Worm (Caenorhabditis elegans) whole organism, mixed stage, embryonic: ENCODE results near the gene ZK795.2.

Experiments
- M03D4.4 ChIP-seq: sonication (generic microtip); optimal IDR thresholded peaks from 2 replicates; lab custom pipeline; 2017; ENCODE audit warnings: mild to moderate bottlenecking, missing genetic modification characterization, missing compliant biosample characterization
- bed-3 ChIP-seq: fragments of 200-800 bp; sonication (Bioruptor generic); optimal IDR thresholded peaks from 3 replicates; lab custom pipeline; 2018; ENCODE audit warnings: mild to moderate bottlenecking, missing genetic modification characterization, moderate library complexity, missing compliant biosample characterization
- blmp-1 ChIP-seq: fragments of 150-350 bp; optimal IDR thresholded peaks from 2 replicates; lab custom pipeline; 2014; ENCODE audit warnings: missing biosample characterization, missing genetic modification characterization
- ceh-39 ChIP-seq: fragments of 150-350 bp; optimal IDR thresholded peaks from 2 replicates; lab custom pipeline; 2014; ENCODE audit warnings: missing biosample characterization, missing genetic modification characterization
- ceh-83 ChIP-seq: fragments of 200-800 bp; sonication (Bioruptor generic); optimal IDR thresholded peaks from 2 replicates; lab custom pipeline; 2018; ENCODE audit warnings: mild to moderate bottlenecking, missing genetic modification characterization, missing compliant biosample characterization
- ces-1 ChIP-seq: fragments of 150-350 bp; optimal IDR thresholded peaks from 2 replicates; lab custom pipeline; 2014; ENCODE audit warnings: missing biosample characterization, missing genetic modification reagents, missing genetic modification characterization
- cnd-1 ChIP-seq: fragments of 200-800 bp; sonication (Bioruptor generic); optimal IDR thresholded peaks from 2 replicates; lab custom pipeline; 2018; ENCODE audit warnings: mild to moderate bottlenecking, missing genetic modification characterization, missing compliant biosample characterization
- drap-1 ChIP-seq: fragments of 200-800 bp; sonication (Bioruptor generic); optimal IDR thresholded peaks from 3 replicates; lab custom pipeline; 2018; ENCODE audit warnings: mild to moderate bottlenecking, missing genetic modification characterization, missing compliant biosample characterization
- elt-1 ChIP-seq: sonication (generic microtip); optimal IDR thresholded peaks from 2 replicates; lab custom pipeline; 2017; ENCODE audit warnings: missing genetic modification characterization, mild to moderate bottlenecking, missing compliant biosample characterization, antibody characterized with exemption, moderate library complexity, borderline replicate concordance; ENCODE audit not compliant: insufficient read depth
- elt-3 ChIP-seq: fragments of 150-350 bp; optimal IDR thresholded peaks from 2 replicates; lab custom pipeline; 2014; ENCODE audit warnings: missing biosample characterization, missing genetic modification characterization
- flh-1 ChIP-seq: fragments of 200-800 bp; sonication (Bioruptor generic); optimal IDR thresholded peaks from 2 replicates; lab custom pipeline; 2018; ENCODE audit warnings: mild to moderate bottlenecking, missing genetic modification characterization, moderate library complexity, missing compliant biosample characterization
- hlh-1 ChIP-seq: fragments of 150-350 bp; optimal IDR thresholded peaks from 2 replicates; lab custom pipeline; 2014; ENCODE audit warnings: missing biosample characterization, missing genetic modification reagents, missing genetic modification characterization
- lin-13 ChIP-seq: fragments of 150-350 bp; optimal IDR thresholded peaks from 2 replicates; lab custom pipeline; 2014; ENCODE audit warnings: missing biosample characterization, missing genetic modification characterization
- lin-32 ChIP-seq: fragments of 200-800 bp; sonication (Bioruptor generic); optimal IDR thresholded peaks from 2 replicates; lab custom pipeline; 2018; ENCODE audit warnings: mild to moderate bottlenecking, missing genetic modification characterization, missing compliant biosample characterization
- lsy-2 ChIP-seq: fragments of 150-350 bp; optimal IDR thresholded peaks from 2 replicates; lab custom pipeline; 2014; ENCODE audit warnings: missing biosample characterization, missing genetic modification characterization
- mab-5 ChIP-seq: fragments of 150-350 bp; optimal IDR thresholded peaks from 2 replicates; lab custom pipeline; 2014; ENCODE audit warnings: missing biosample characterization, missing genetic modification characterization
- mep-1 ChIP-seq: fragments of 150-350 bp; optimal IDR thresholded peaks from 2 replicates; lab custom pipeline; 2017; ENCODE audit warnings: missing biosample characterization, missing genetic modification reagents, missing genetic modification characterization, inconsistent platforms
- mls-2 ChIP-seq: sonication (generic microtip); optimal IDR thresholded peaks from 2 replicates; lab custom pipeline; 2016; ENCODE audit warnings: mild to moderate bottlenecking, missing genetic modification characterization, moderate library complexity, missing compliant biosample characterization
- nhr-12 ChIP-seq: fragments of 150-350 bp; optimal IDR thresholded peaks from 2 replicates; lab custom pipeline; 2014; ENCODE audit warnings: missing biosample characterization, missing genetic modification characterization
- nhr-28 ChIP-seq: fragments of 150-350 bp; optimal IDR thresholded peaks from 2 replicates; lab custom pipeline; 2014; ENCODE audit warnings: missing biosample characterization, missing genetic modification characterization
- nhr-76 ChIP-seq: sonication (generic microtip); optimal IDR thresholded peaks from 2 replicates; lab custom pipeline; 2017; ENCODE audit warnings: missing biosample characterization, missing genetic modification characterization
- pha-4 ChIP-seq: fragments of 150-350 bp; optimal IDR thresholded peaks from 2 replicates; lab custom pipeline; 2018; ENCODE audit warnings: missing biosample characterization, missing genetic modification reagents, missing genetic modification characterization
- sem-2 ChIP-seq: fragments of 200-800 bp; sonication (Bioruptor generic); optimal IDR thresholded peaks from 2 replicates; lab custom pipeline; 2018; ENCODE audit warnings: mild to moderate bottlenecking, missing genetic modification characterization, missing compliant biosample characterization
- snpc-4 ChIP-seq: fragments of 150-350 bp; optimal IDR thresholded peaks from 2 replicates; lab custom pipeline; 2014; ENCODE audit warnings: missing biosample characterization, missing genetic modification characterization
- sptf-1 ChIP-seq: sonication (generic microtip); optimal IDR thresholded peaks from 2 replicates; lab custom pipeline; 2017; ENCODE audit warnings: mild to moderate bottlenecking, missing genetic modification characterization, moderate library complexity, missing compliant biosample characterization
- tbx-8 ChIP-seq: fragments of 200-800 bp; sonication (Bioruptor generic); optimal IDR thresholded peaks from 2 replicates; lab custom pipeline; 2018; ENCODE audit warnings: mild to moderate bottlenecking, missing genetic modification characterization, moderate library complexity, missing compliant biosample characterization
- unc-120 ChIP-seq: sonication (generic microtip); optimal IDR thresholded peaks from 2 replicates; lab custom pipeline; 2017; ENCODE audit warnings: missing genetic modification characterization, missing compliant biosample characterization; ENCODE audit not compliant: poor library complexity, severe bottlenecking
- unc-39 ChIP-seq: fragments of 150-350 bp; optimal IDR thresholded peaks from 2 replicates; lab custom pipeline; 2014; ENCODE audit warnings: missing biosample characterization, missing genetic modification characterization
- unc-62 ChIP-seq: fragments of 150-350 bp; optimal IDR thresholded peaks from 2 replicates; lab custom pipeline; 2014; ENCODE audit warnings: missing biosample characterization, missing genetic modification reagents, missing genetic modification characterization
- zip-8 ChIP-seq: fragments of 150-350 bp; optimal IDR thresholded peaks from 2 replicates; lab custom pipeline; 2014; ENCODE audit warnings: missing biosample characterization, missing genetic modification characterization

Gene ZK795.2

DNA sequence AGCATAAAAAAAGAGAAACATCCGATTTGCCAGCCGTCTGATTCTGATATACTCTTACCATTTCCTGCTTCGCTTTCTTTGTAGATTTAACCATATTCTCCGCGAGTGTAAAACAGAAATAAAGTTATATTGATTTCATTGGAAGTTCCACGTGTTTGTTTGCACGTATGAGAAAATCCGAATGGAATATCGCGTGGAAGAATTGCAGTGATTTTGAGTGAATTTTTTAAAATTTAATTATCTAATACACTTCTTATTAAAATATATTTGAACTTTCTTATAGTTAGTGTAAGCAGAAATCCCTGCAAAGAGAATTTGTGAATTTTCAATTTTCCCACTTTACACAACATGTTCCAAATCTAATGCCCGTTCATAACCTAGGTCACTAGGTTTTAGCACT lies 27.7 kb downstream of the ZK795.2 start, which contains the start of gene F53B2.5:
Gene F53B2.5, minus strand, starts transcription at position 101 of the 400 bp plus-strand sequence.
- no peak for TF ChIP-seq mab-5 (tag; lab: Kevin White, UChicago)
- no peak for TF ChIP-seq pha-4 (tag; lab: Kevin White, UChicago)
- TF ChIP-seq lin-13 (tag; lab: Kevin White, UChicago) = no peak
- TF ChIP-seq tbx-8 (GFP tag; lab: Kevin White, UChicago) = no peak
- no peak for TF ChIP-seq mls-2 (tag; lab: Kevin White, UChicago)
- no peak for TF ChIP-seq M03D4.4 (tag; lab: Kevin White, UChicago)
- no peak for TF ChIP-seq unc-120
- no peak for TF ChIP-seq elt-1 (tag; lab: Kevin White, UChicago)
- TF ChIP-seq nhr-76 (tag; lab: Kevin White, UChicago) = no peak
- TF ChIP-seq zip-8 (tag; lab: Kevin White, UChicago) = no peak
- TF ChIP-seq sptf-1 = no peak
- no peak for TF ChIP-seq bed-3 (GFP tag; lab: Kevin White, UChicago)
- TF ChIP-seq unc-39 = no peak
- no peak for TF ChIP-seq nhr-28 (tag; lab: Kevin White, UChicago)
- no peak for TF ChIP-seq lsy-2 (tag; lab: Kevin White, UChicago)
- no peak for TF ChIP-seq blmp-1 (tag; lab: Kevin White, UChicago)
- TF ChIP-seq flh-1 (GFP tag; lab: Kevin White, UChicago) = no peak
- TF ChIP-seq elt-3 (tag; lab: Kevin White, UChicago) = no peak

DNA sequence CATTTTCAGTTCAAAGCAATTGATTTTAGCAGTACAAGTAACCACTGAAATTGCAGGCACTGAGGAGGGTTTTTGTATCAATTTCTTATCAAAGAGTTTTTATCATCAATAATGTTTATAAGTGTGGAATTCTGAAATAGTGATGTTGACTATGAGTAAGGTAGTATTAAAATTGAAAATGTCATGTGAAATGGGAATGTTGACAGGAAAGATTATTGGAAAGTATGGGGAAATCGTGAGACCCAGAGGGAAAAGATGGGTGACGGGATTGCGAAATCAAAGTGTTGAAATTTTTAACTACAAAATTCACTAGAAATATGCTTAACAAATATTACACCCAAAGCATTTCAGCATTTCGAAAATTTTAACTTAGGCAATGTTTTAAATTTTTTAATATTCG lies 31.6 kb downstream of the ZK795.2 start, which contains the start of gene F53B2.8:
Gene F53B2.8, minus strand, starts transcription at position 180 of the 400 bp plus-strand sequence.
- no peak for TF ChIP-seq mls-2 (tag; lab: Kevin White, UChicago)
- TF ChIP-seq mep-1 = no peak
- TF ChIP-seq lin-32 (GFP tag; lab: Kevin White, UChicago) = no peak
- TF ChIP-seq unc-39 = no peak
- no peak for TF ChIP-seq tbx-8 (GFP tag; lab: Kevin White, UChicago)
- no peak for TF ChIP-seq unc-62 (GFP tag; lab: Kevin White, UChicago)
- TF ChIP-seq lsy-2 (tag; lab: Kevin White, UChicago) = no peak
- TF ChIP-seq pha-4 (tag; lab: Kevin White, UChicago) = no peak
- no peak for TF ChIP-seq drap-1 (GFP tag; lab: Kevin White, UChicago)
- no peak for TF ChIP-seq ceh-83 (GFP tag; lab: Kevin White, UChicago)
- no peak for TF ChIP-seq M03D4.4 (tag; lab: Kevin White, UChicago)
- no peak for TF ChIP-seq ceh-39 (tag; lab: Kevin White, UChicago)
- no peak for TF ChIP-seq ces-1 (GFP tag; lab: Kevin White, UChicago)
- TF ChIP-seq cnd-1 (tag; lab: Kevin White, UChicago) = no peak
- no peak for TF ChIP-seq blmp-1 (tag; lab: Kevin White, UChicago)
- TF ChIP-seq snpc-4 = no peak
- no peak for TF ChIP-seq elt-3 (tag; lab: Kevin White, UChicago)
- TF ChIP-seq sem-2 (GFP tag; lab: Kevin White, UChicago) = no peak
- no peak for TF ChIP-seq hlh-1 (tag; lab: Kevin White, UChicago)

DNA sequence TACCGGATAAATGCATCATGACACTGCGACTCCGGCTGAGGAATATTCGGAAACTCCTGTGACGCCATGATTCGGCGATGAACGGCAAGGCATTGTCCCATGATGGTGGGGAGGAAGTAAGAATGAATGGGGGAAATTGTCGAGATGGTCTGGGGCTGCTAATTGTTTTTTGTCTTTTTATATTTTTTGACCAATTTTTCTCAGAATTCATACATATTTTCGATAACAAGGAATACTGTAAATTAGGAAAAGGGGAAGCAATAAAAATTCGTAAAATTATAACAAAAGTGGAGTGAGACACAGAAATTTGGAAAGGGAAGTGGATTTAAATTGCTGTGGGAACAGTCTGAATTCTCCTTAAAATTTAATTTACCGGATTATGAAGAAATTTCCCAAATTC lies 33.4 kb downstream of the ZK795.2 start, which contains the start of gene eak-4:
Gene eak-4, minus strand, starts transcription at position 101 of the 400 bp plus-strand sequence.
- TF ChIP-seq unc-62 (GFP tag; lab: Kevin White, UChicago) (no peak), lsy-2 (tag; lab: Kevin White, UChicago) (no peak), mep-1 (no peak), sem-2 (GFP tag; lab: Kevin White, UChicago) (no peak), pha-4 (tag; lab: Kevin White, UChicago) (no peak), zip-8 (tag; lab: Kevin White, UChicago) (no peak), snpc-4 (no peak), tbx-8 (GFP tag; lab: Kevin White, UChicago) (no peak)
- TF ChIP-seq, all 35 proteins: peak for 0

DNA sequence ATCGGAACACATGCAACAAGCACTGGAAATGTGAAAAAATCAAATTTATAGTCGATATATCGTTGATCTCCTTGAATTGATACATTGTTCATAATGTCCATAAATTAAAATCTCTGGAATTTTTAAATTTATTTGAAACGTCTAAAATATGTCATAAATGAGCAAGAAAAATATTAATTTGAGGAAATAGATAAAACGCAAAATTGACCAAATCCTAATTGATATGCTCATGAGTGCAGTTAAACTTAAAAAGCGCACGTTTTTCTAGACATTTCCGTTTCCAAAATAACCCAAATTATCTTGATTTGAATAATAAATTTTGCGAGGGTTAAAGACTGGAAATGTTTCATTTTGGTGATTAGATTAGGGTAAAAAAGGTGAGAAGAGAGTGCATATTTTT lies 36.3 kb downstream of the ZK795.2 start, which contains the start of gene sru-13:
Gene sru-13, minus strand, starts transcription at position 101 of the 400 bp plus-strand sequence.
- TF ChIP-seq sem-2 (GFP tag; lab: Kevin White, UChicago) (no peak), unc-39 (no peak), sptf-1 (no peak), nhr-28 (tag; lab: Kevin White, UChicago) (no peak), zip-8 (tag; lab: Kevin White, UChicago) (no peak), pha-4 (tag; lab: Kevin White, UChicago) (no peak), nhr-12 (tag; lab: Kevin White, UChicago) (no peak), lin-32 (GFP tag; lab: Kevin White, UChicago) (no peak), flh-1 (GFP tag; lab: Kevin White, UChicago) (no peak), unc-120 (no peak), lin-13 (tag; lab: Kevin White, UChicago) (no peak)
